Worm (Caenorhabditis elegans): ENCODE measurements around the gene fbxa-64.

- no peak for TF ChIP-seq tab-1 (GFP tag; IDR thresholded peaks at IDR 0.05)
- TF ChIP-seq klf-2 (GFP tag; conservative IDR thresholded peaks at IDR 0.05): no peak
- TF ChIP-seq med-1 (GFP tag; optimal IDR thresholded peaks at IDR 0.05; ENCODE audit: insufficient read depth): no peak
These were observed 5.0 kb upstream of the fbxa-64 start, which contains the start of gene str-64 for ce11 chrV:3282957-3283356.

Measured in whole organism, midembryonic.